Fruit fly (Drosophila melanogaster) whole organism, embryonic: ENCODE results near the gene RabGGTa.

Experiments
- Abd-B ChIP-seq: fragments of 200-800 bp; sonication (Bioruptor generic); optimal IDR thresholded peaks from 2 replicates; lab custom pipeline; 2018; ENCODE audit warnings: missing biosample characterization, mild to moderate bottlenecking, missing genetic modification characterization, moderate library complexity
- CG10147 ChIP-seq: fragments of 200-800 bp; sonication (Bioruptor generic); optimal IDR thresholded peaks from 2 replicates; lab custom pipeline; 2019; ENCODE audit warnings: missing biosample characterization, mild to moderate bottlenecking, missing genetic modification characterization, moderate library complexity
- CG10267 ChIP-seq: fragments of 200-800 bp; sonication (Bioruptor generic); optimal IDR thresholded peaks from 2 replicates; lab custom pipeline; 2018; ENCODE audit warnings: missing biosample characterization, mild to moderate bottlenecking, missing genetic modification characterization, moderate library complexity
- CG10462 ChIP-seq: fragments of 200-800 bp; sonication (Bioruptor generic); optimal IDR thresholded peaks from 2 replicates; lab custom pipeline; 2016; ENCODE audit warnings: missing biosample characterization, missing genetic modification characterization
- CG11085 ChIP-seq: fragments of 200-800 bp; sonication (Bioruptor generic); IDR thresholded peaks from 2 replicates; pipeline ENCODE4 v1.3.6; 2022; ENCODE audit warnings: missing biosample characterization, missing genetic modification characterization
- CG11093 ChIP-seq: fragments of 200-800 bp; sonication (Bioruptor generic); IDR thresholded peaks from 3 replicates; pipeline ENCODE4 v1.3.6; 2022; ENCODE audit warnings: missing biosample characterization, missing genetic modification characterization
- CG12219 ChIP-seq: fragments of 200-800 bp; sonication (Bioruptor generic); optimal IDR thresholded peaks from 3 replicates; lab custom pipeline; 2018; ENCODE audit warnings: missing biosample characterization, mild to moderate bottlenecking, missing genetic modification characterization
- CG14667 ChIP-seq: fragments of 200-800 bp; sonication (Bioruptor generic); IDR thresholded peaks from 2 replicates; pipeline ENCODE4 v1.3.6; 2022; ENCODE audit warnings: missing biosample characterization, missing genetic modification characterization
- CG18011 ChIP-seq: fragments of 200-800 bp; sonication (Bioruptor generic); optimal IDR thresholded peaks from 2 replicates; lab custom pipeline; 2017; ENCODE audit warnings: missing biosample characterization, missing genetic modification characterization, mild to moderate bottlenecking, moderate library complexity, missing genotype
- CG31441 ChIP-seq: fragments of 200-800 bp; sonication (Bioruptor generic); IDR thresholded peaks from 2 replicates; pipeline ENCODE4 v1.3.6; 2022; ENCODE audit warnings: missing biosample characterization, missing genetic modification characterization
- CG3281 ChIP-seq: fragments of 200-800 bp; sonication (Bioruptor generic); optimal IDR thresholded peaks from 3 replicates; lab custom pipeline; 2017; ENCODE audit warnings: missing biosample characterization, mild to moderate bottlenecking, missing genetic modification characterization
- CG3995 ChIP-seq: fragments of 200-800 bp; sonication (Bioruptor generic); optimal IDR thresholded peaks from 3 replicates; lab custom pipeline; 2016; ENCODE audit warnings: missing biosample characterization, missing genetic modification characterization
- CG4730 ChIP-seq: fragments of 200-800 bp; sonication (Bioruptor generic); IDR thresholded peaks from 2 replicates; pipeline ENCODE4 v1.3.6; 2022; ENCODE audit warnings: missing biosample characterization, missing genetic modification characterization
- CG4854 ChIP-seq: fragments of 200-800 bp; sonication (Bioruptor generic); optimal IDR thresholded peaks from 2 replicates; lab custom pipeline; 2016; ENCODE audit warnings: missing biosample characterization, missing genetic modification characterization, inconsistent platforms
- CG5953 ChIP-seq: fragments of 200-800 bp; sonication (Bioruptor generic); IDR thresholded peaks from 2 replicates; pipeline ENCODE4 v1.3.6; 2022; ENCODE audit warnings: missing biosample characterization, missing genetic modification characterization
- CG6683 ChIP-seq: fragments of 200-800 bp; sonication (Bioruptor generic); optimal IDR thresholded peaks from 2 replicates; lab custom pipeline; 2017; ENCODE audit warnings: missing biosample characterization, mild to moderate bottlenecking, missing genetic modification characterization, missing genetic modification reagents
- CG6813 ChIP-seq: fragments of 200-800 bp; sonication (Bioruptor generic); optimal IDR thresholded peaks from 2 replicates; lab custom pipeline; 2017; ENCODE audit warnings: missing biosample characterization, missing genetic modification characterization, mild to moderate bottlenecking, moderate library complexity, missing genetic modification reagents
- CG7357 ChIP-seq: fragments of 200-800 bp; sonication (Bioruptor generic); IDR thresholded peaks from 3 replicates; pipeline ENCODE4 v1.3.6; 2022; ENCODE audit warnings: missing biosample characterization, missing genetic modification characterization
- CG7963 ChIP-seq: fragments of 200-800 bp; sonication (Bioruptor generic); IDR thresholded peaks from 3 replicates; pipeline ENCODE4 v1.3.6; 2022; ENCODE audit warnings: missing biosample characterization, missing genetic modification characterization; ENCODE audit not compliant: partially characterized antibody
- CG9817 ChIP-seq: fragments of 200-800 bp; sonication (Bioruptor generic); optimal IDR thresholded peaks from 2 replicates; lab custom pipeline; 2018; ENCODE audit warnings: missing biosample characterization, mild to moderate bottlenecking, missing genetic modification characterization, moderate library complexity
- CTCF ChIP-seq: fragments of 200-800 bp; sonication (Bioruptor generic); optimal IDR thresholded peaks from 2 replicates; lab custom pipeline; 2017; ENCODE audit warnings: missing biosample characterization, mild to moderate bottlenecking, missing genetic modification characterization, moderate library complexity
- D19A ChIP-seq: fragments of 200-800 bp; optimal IDR thresholded peaks from 3 replicates; lab custom pipeline; 2019; ENCODE audit warnings: missing biosample characterization, mild to moderate bottlenecking, missing genetic modification characterization, moderate library complexity
- Dip3 ChIP-seq: fragments of 200-800 bp; sonication (Bioruptor generic); optimal IDR thresholded peaks from 3 replicates; lab custom pipeline; 2016; ENCODE audit warnings: missing biosample characterization, missing genetic modification characterization
- Dp ChIP-seq: fragments of 200-800 bp; sonication (Bioruptor generic); optimal IDR thresholded peaks from 2 replicates; lab custom pipeline; 2018; ENCODE audit warnings: missing biosample characterization, mild to moderate bottlenecking, missing genetic modification characterization, moderate library complexity
- Ets65A ChIP-seq: fragments of 200-800 bp; sonication (Bioruptor generic); peaks from one replicate; lab custom pipeline; 2016; ENCODE audit warnings: missing biosample characterization, missing genetic modification characterization
- Fer1 ChIP-seq: fragments of 200-800 bp; sonication (Bioruptor generic); optimal IDR thresholded peaks from 2 replicates; lab custom pipeline; 2017; ENCODE audit warnings: missing biosample characterization, mild to moderate bottlenecking, missing genetic modification characterization
- Gug ChIP-seq: fragments of 200-800 bp; sonication (Bioruptor generic); IDR thresholded peaks from 4 replicates; pipeline ENCODE4 v1.3.6; 2022; ENCODE audit warnings: missing biosample characterization, missing genetic modification characterization
- HLHmδ ChIP-seq: fragments of 200-800 bp; sonication (Bioruptor generic); optimal IDR thresholded peaks from 2 replicates; lab custom pipeline; 2018; ENCODE audit warnings: missing biosample characterization, mild to moderate bottlenecking, missing genetic modification characterization, moderate library complexity
- MESR4 ChIP-seq: fragments of 200-800 bp; sonication (Bioruptor generic); optimal IDR thresholded peaks from 2 replicates; lab custom pipeline; 2018; ENCODE audit warnings: missing biosample characterization, mild to moderate bottlenecking, missing genetic modification characterization, moderate library complexity
- Med ChIP-seq: fragments of 200-800 bp; sonication (Bioruptor generic); peaks from one replicate; lab custom pipeline; 2016; ENCODE audit warnings: missing biosample characterization, missing genetic modification characterization, mild to moderate bottlenecking, inconsistent platforms, moderate library complexity
- NC2α ChIP-seq: fragments of 200-800 bp; sonication (Bioruptor generic); optimal IDR thresholded peaks from 2 replicates; lab custom pipeline; 2016; ENCODE audit warnings: missing biosample characterization, missing genetic modification characterization
- NfI ChIP-seq: fragments of 200-800 bp; sonication (Bioruptor generic); optimal IDR thresholded peaks from 3 replicates; lab custom pipeline; 2018; ENCODE audit warnings: missing biosample characterization, mild to moderate bottlenecking, missing genetic modification characterization, moderate library complexity
- Oaz ChIP-seq: fragments of 200-800 bp; sonication (Bioruptor generic); IDR thresholded peaks from 2 replicates; pipeline ENCODE4 v1.3.6; 2022; ENCODE audit warnings: missing biosample characterization, missing genetic modification characterization
- Opbp ChIP-seq: fragments of 200-800 bp; sonication (Bioruptor generic); IDR thresholded peaks from 3 replicates; pipeline ENCODE4 v1.3.6; 2022; ENCODE audit warnings: missing biosample characterization, missing genetic modification characterization; ENCODE audit not compliant: partially characterized antibody
- Ptx1 ChIP-seq: fragments of 200-800 bp; sonication (Bioruptor generic); IDR thresholded peaks from 2 replicates; pipeline ENCODE4 v1.3.6; 2022; ENCODE audit warnings: missing biosample characterization, missing genetic modification characterization
- TFAM ChIP-seq: fragments of 200-800 bp; sonication (Bioruptor generic); optimal IDR thresholded peaks from 2 replicates; lab custom pipeline; 2017; ENCODE audit warnings: missing biosample characterization, missing genetic modification characterization, inconsistent platforms
- Xrp1 ChIP-seq: fragments of 200-800 bp; sonication (Bioruptor generic); IDR thresholded peaks from 2 replicates; pipeline ENCODE4 v1.3.6; 2022; ENCODE audit warnings: missing biosample characterization, missing genetic modification characterization
- ash1 ChIP-seq: fragments of 200-800 bp; sonication (Bioruptor generic); optimal IDR thresholded peaks from 2 replicates; lab custom pipeline; 2018; ENCODE audit warnings: missing biosample characterization, mild to moderate bottlenecking, missing genetic modification characterization
- ato ChIP-seq: fragments of 200-800 bp; sonication (Bioruptor generic); IDR thresholded peaks from 2 replicates; pipeline ENCODE4 v1.3.6; 2022; ENCODE audit warnings: missing biosample characterization, missing genetic modification characterization; ENCODE audit not compliant: partially characterized antibody
- da ChIP-seq: fragments of 200-800 bp; sonication (Bioruptor generic); optimal IDR thresholded peaks from 2 replicates; lab custom pipeline; 2016; ENCODE audit warnings: missing biosample characterization, missing genetic modification characterization
- disco-r ChIP-seq: fragments of 200-800 bp; sonication (Bioruptor generic); optimal IDR thresholded peaks from 2 replicates; lab custom pipeline; 2016; ENCODE audit warnings: missing biosample characterization, missing genetic modification characterization
- dm ChIP-seq: fragments of 200-800 bp; sonication (Bioruptor generic); optimal IDR thresholded peaks from 3 replicates; lab custom pipeline; 2016; ENCODE audit warnings: missing biosample characterization, missing genetic modification characterization
- dmrt11E ChIP-seq: fragments of 200-800 bp; sonication (Bioruptor generic); optimal IDR thresholded peaks from 3 replicates; lab custom pipeline; 2018; ENCODE audit warnings: missing biosample characterization, mild to moderate bottlenecking, missing genetic modification characterization, moderate library complexity
- fd96Cb ChIP-seq: fragments of 200-800 bp; sonication (Bioruptor generic); optimal IDR thresholded peaks from 2 replicates; lab custom pipeline; 2018; ENCODE audit warnings: missing biosample characterization, mild to moderate bottlenecking, missing genetic modification characterization, moderate library complexity
- hth ChIP-seq: fragments of >200 bp; optimal IDR thresholded peaks from 2 replicates; lab custom pipeline; 2017; ENCODE audit warnings: inconsistent platforms
- ind ChIP-seq: fragments of 200-800 bp; sonication (Bioruptor generic); optimal IDR thresholded peaks from 3 replicates; lab custom pipeline; 2016; ENCODE audit warnings: missing biosample characterization, missing genetic modification characterization
- jigr1 ChIP-seq: fragments of 200-800 bp; sonication (Bioruptor generic); IDR thresholded peaks from 3 replicates; pipeline ENCODE4 v1.3.6; 2022; ENCODE audit warnings: missing biosample characterization, missing genetic modification characterization
- jumu ChIP-seq: fragments of 200-800 bp; sonication (Bioruptor generic); optimal IDR thresholded peaks from 3 replicates; lab custom pipeline; 2016; ENCODE audit warnings: missing biosample characterization, missing genetic modification characterization
- pita ChIP-seq: fragments of 200-800 bp; sonication (Bioruptor generic); optimal IDR thresholded peaks from 2 replicates; lab custom pipeline; 2017; ENCODE audit warnings: missing biosample characterization, mild to moderate bottlenecking, missing genetic modification characterization
- row ChIP-seq: fragments of 200-800 bp; sonication (Bioruptor generic); IDR thresholded peaks from 3 replicates; pipeline ENCODE4 v1.3.6; 2022; ENCODE audit warnings: missing biosample characterization, missing genetic modification characterization
- sens ChIP-seq: fragments of 200-800 bp; sonication (Bioruptor generic); peaks from one replicate; lab custom pipeline; 2016; ENCODE audit warnings: missing biosample characterization, missing genetic modification characterization
- sr ChIP-seq: fragments of 200-800 bp; sonication (Bioruptor generic); IDR thresholded peaks from 3 replicates; pipeline ENCODE4 v1.3.6; 2022; ENCODE audit warnings: missing biosample characterization, missing genetic modification characterization
- toy ChIP-seq: fragments of 200-800 bp; sonication (Bioruptor generic); IDR thresholded peaks from 2 replicates; pipeline ENCODE4 v1.3.6; 2022; ENCODE audit warnings: missing biosample characterization, missing genetic modification characterization
- twi ChIP-seq: fragments of 200-800 bp; optimal IDR thresholded peaks from 2 replicates; lab custom pipeline; 2019; ENCODE audit warnings: missing biosample characterization, mild to moderate bottlenecking, missing genetic modification characterization, moderate library complexity

Gene RabGGTa

DNA sequence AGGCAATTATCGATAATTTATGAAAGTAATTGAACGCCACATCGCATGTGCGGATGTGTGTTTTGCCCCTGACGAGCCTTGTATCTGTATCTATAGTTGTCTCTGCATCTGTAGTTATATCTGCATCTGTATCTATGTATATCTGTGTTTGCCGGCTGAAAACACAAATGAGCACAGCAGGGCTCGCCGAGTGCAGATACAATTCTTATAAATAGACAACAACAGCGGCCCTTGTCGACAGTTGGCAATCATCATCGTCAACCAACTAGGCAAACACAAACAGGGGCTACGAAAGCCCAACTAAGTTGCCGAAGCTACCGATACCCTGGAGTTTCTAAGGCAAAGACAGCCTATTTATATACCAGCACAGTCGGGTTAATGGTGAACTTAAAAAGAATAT, 21.0 kb upstream of the RabGGTa start (continued):
- TF ChIP-seq CG10462 (GFP tag; lab: Kevin White, UChicago): no peak
- peak; percentile 24 for TF ChIP-seq dmrt11E
- TF ChIP-seq CG4730 (GFP tag; lab: Robert Waterston, UW): no peak
- TF ChIP-seq D19A: no peak
- peak; percentile 78 for TF ChIP-seq Med
- TF ChIP-seq CG5953: no peak
- no peak for TF ChIP-seq Dp (GFP tag; lab: Kevin White, UChicago)
- no peak for TF ChIP-seq ato (GFP tag; lab: Robert Waterston, UW)
- TF ChIP-seq Fer1: peak; percentile 27
- no peak for TF ChIP-seq CG11085
- no peak for TF ChIP-seq jumu (GFP tag; lab: Kevin White, UChicago)
- peak; percentile 5 for TF ChIP-seq CG12219 (GFP tag; lab: Kevin White, UChicago)
- no peak for TF ChIP-seq CG11093 (GFP tag; lab: Robert Waterston, UW)
- TF ChIP-seq CG18011: no peak
- TF ChIP-seq HLHmδ: no peak
- TF ChIP-seq Opbp (GFP tag; lab: Robert Waterston, UW): no peak
- peak; percentile 25 for TF ChIP-seq da (GFP tag; lab: Kevin White, UChicago)
- TF ChIP-seq toy: no peak
- TF ChIP-seq TFAM: no peak
- TF ChIP-seq pita (GFP tag; lab: Kevin White, UChicago): no peak
- no peak for TF ChIP-seq CG14667 (GFP tag; lab: Robert Waterston, UW)
- no peak for TF ChIP-seq CG7963 (GFP tag; lab: Robert Waterston, UW)
- no peak for TF ChIP-seq ind (GFP tag; lab: Kevin White, UChicago)
- TF ChIP-seq CG3995: no peak
- peak; percentile 0 for TF ChIP-seq Ets65A (GFP tag; lab: Kevin White, UChicago)
- no peak for TF ChIP-seq Abd-B (GFP tag; lab: Kevin White, UChicago)
- TF ChIP-seq sens (GFP tag; lab: Kevin White, UChicago): peak; percentile 61
- TF ChIP-seq sr (GFP tag; lab: Robert Waterston, UW): no peak
- TF ChIP-seq jigr1: no peak
- no peak for TF ChIP-seq NC2α (GFP tag; lab: Kevin White, UChicago)
- TF ChIP-seq NfI (GFP tag; lab: Kevin White, UChicago): no peak
- peak; percentile 54 for TF ChIP-seq twi (tag; lab: Kevin White, UChicago)

DNA sequence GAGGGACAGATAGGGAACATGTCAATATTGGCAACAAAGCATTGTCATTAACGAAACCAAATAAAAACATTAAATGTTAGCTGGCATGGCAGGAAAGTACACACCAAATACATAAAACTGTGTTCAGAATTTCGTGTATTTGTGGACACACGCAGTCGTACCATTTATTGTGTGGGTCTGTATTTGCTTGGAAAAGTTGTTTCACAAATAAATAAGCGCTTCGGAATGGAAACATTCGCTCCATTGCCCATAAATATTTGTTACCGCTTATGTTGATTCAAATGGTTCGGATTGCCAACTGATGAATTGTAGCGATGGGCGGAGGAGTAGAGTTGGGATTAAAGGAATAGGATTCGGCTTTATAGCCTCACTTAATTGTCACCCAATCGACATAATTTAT, 19.9 kb upstream of the RabGGTa start:
- TF ChIP-seq Dip3 (GFP tag; lab: Kevin White, UChicago): peak; percentile 41
- peak; percentile 71 for TF ChIP-seq disco-r (GFP tag; lab: Kevin White, UChicago)
- TF ChIP-seq CG10267 (tag; lab: Kevin White, UChicago): peak; percentile 70
- no peak for TF ChIP-seq Oaz (GFP tag; lab: Robert Waterston, UW)
- peak; percentile 47; the same call in 1 of the 3 replicates for TF ChIP-seq CG7357 (GFP tag; lab: Robert Waterston, UW)
- TF ChIP-seq MESR4: peak; percentile 48
- peak; percentile 91 for TF ChIP-seq CG3281 (GFP tag; lab: Kevin White, UChicago)
- no peak for TF ChIP-seq row (GFP tag; lab: Robert Waterston, UW)
- TF ChIP-seq CG9817 (tag; lab: Kevin White, UChicago): peak; percentile 77
- TF ChIP-seq CG6813 (GFP tag; lab: Kevin White, UChicago): peak; percentile 97
- peak; percentile 80 for TF ChIP-seq TFAM
- peak; percentile 85 for TF ChIP-seq CG31441 (GFP tag; lab: Robert Waterston, UW)
- TF ChIP-seq CTCF (GFP tag; lab: Kevin White, UChicago): peak; percentile 55
- no peak for TF ChIP-seq Gug (GFP tag; lab: Robert Waterston, UW)
- peak; percentile 88 for TF ChIP-seq CG4854 (GFP tag; lab: Kevin White, UChicago)
- TF ChIP-seq dm (GFP tag; lab: Kevin White, UChicago): peak; percentile 36
- TF ChIP-seq hth (lab: Kevin White, UChicago): no peak
- TF ChIP-seq fd96Cb (tag; lab: Kevin White, UChicago): peak; percentile 82
- TF ChIP-seq Ptx1: no peak
- peak; percentile 72 for TF ChIP-seq ash1 (GFP tag; lab: Kevin White, UChicago)
- peak; percentile 89 for TF ChIP-seq Xrp1 (GFP tag; lab: Robert Waterston, UW)
- TF ChIP-seq CG6683 (GFP tag; lab: Kevin White, UChicago): peak; percentile 85
- TF ChIP-seq jigr1: no peak
- peak; percentile 89 for TF ChIP-seq CG10147
